Worm (Caenorhabditis elegans) whole organism, L4 larva: Measurements from ENCODE around the gene R02F2.4.
A peak's percentile ranks its signal among the peaks of the same experiment; 100 is the strongest.

ENCODE experiments used
- F26F4.8 ChIP-seq: fragments of 200-800 bp; sonication (Bioruptor generic); conservative IDR thresholded peaks from 2 replicates; pipeline ENCODE4 v1.3.6; 2022; ENCODE audit warnings: missing genetic modification characterization, missing compliant biosample characterization
- T20F7.1 ChIP-seq: fragments of 200-800 bp; sonication (Bioruptor generic); optimal IDR thresholded peaks from 2 replicates; lab custom pipeline; 2018; ENCODE audit warnings: mild to moderate bottlenecking, missing genetic modification characterization, missing compliant biosample characterization
- Y48G9A.11 ChIP-seq: fragments of 200-800 bp; sonication (Bioruptor generic); IDR thresholded peaks from 2 replicates; pipeline ENCODE4 v1.3.6; 2022; ENCODE audit warnings: missing genetic modification reagents, missing genetic modification characterization, missing compliant biosample characterization
- Y75B8A.6 ChIP-seq: fragments of 200-800 bp; sonication (Bioruptor generic); IDR thresholded peaks from 2 replicates; pipeline ENCODE4 v1.3.6; 2022; ENCODE audit warnings: missing genetic modification reagents, missing genetic modification characterization, missing compliant biosample characterization
- aha-1 ChIP-seq: fragments of 150-350 bp; peaks from one replicate; lab custom pipeline; 2014; ENCODE audit warnings: missing biosample characterization, missing genetic modification characterization
- ceh-28 ChIP-seq: fragments of 150-350 bp; optimal IDR thresholded peaks from 2 replicates; lab custom pipeline; 2014; ENCODE audit warnings: missing biosample characterization, missing genetic modification reagents, missing genetic modification characterization
- ces-1 ChIP-seq: fragments of 150-350 bp; sonication (generic microtip); optimal IDR thresholded peaks from 4 replicates; lab custom pipeline; 2014; ENCODE audit warnings: missing biosample characterization, missing genetic modification reagents, missing genetic modification characterization
- ctbp-1 ChIP-seq: fragments of 200-800 bp; sonication (Bioruptor generic); IDR thresholded peaks from 2 replicates; pipeline ENCODE4 v1.3.6; 2022; ENCODE audit warnings: missing genetic modification reagents, missing genetic modification characterization, missing compliant biosample characterization
- daf-16 ChIP-seq, 3 experiments: sonication (generic microtip); optimal IDR thresholded peaks; 2 replicates each; lab custom pipeline; 2016 to 2017; ENCODE audit warnings: missing genetic modification characterization in 3 of 3, missing genetic modification reagents in 3 of 3, mild to moderate bottlenecking in 2 of 3, missing compliant biosample characterization in 2 of 3, missing biosample characterization in 1 of 3, moderate library complexity in 1 of 3
- dmd-6 ChIP-seq: fragments of 200-800 bp; sonication (Bioruptor generic); IDR thresholded peaks from 2 replicates; pipeline ENCODE4 v1.3.6; 2022; ENCODE audit warnings: missing genetic modification reagents, missing genetic modification characterization, missing compliant biosample characterization
- dmd-8 ChIP-seq: fragments of 200-800 bp; sonication (Bioruptor generic); IDR thresholded peaks from 2 replicates; pipeline ENCODE4 v1.3.6; 2022; ENCODE audit warnings: missing genetic modification characterization, missing compliant biosample characterization
- dve-1 ChIP-seq: sonication (generic microtip); optimal IDR thresholded peaks from 2 replicates; lab custom pipeline; 2017; ENCODE audit warnings: antibody characterized with exemption, mild to moderate bottlenecking, missing genetic modification characterization, missing compliant biosample characterization; ENCODE audit not compliant: insufficient read depth
- egl-43 ChIP-seq: fragments of 200-800 bp; sonication (Bioruptor generic); IDR thresholded peaks from 2 replicates; pipeline ENCODE4 v1.3.6; 2022; ENCODE audit warnings: missing genetic modification reagents, missing genetic modification characterization, missing compliant biosample characterization
- fkh-10 ChIP-seq: fragments of 150-350 bp; optimal IDR thresholded peaks from 2 replicates; lab custom pipeline; 2014; ENCODE audit warnings: missing biosample characterization, missing genetic modification reagents, missing genetic modification characterization
- fos-1 ChIP-seq: fragments of 150-350 bp; optimal IDR thresholded peaks from 2 replicates; lab custom pipeline; 2014; ENCODE audit warnings: missing biosample characterization, missing genetic modification characterization
- hif-1 ChIP-seq, 2 experiments: sonication (generic microtip); optimal IDR thresholded peaks; 2 replicates each; lab custom pipeline; 2016 to 2017; ENCODE audit warnings: missing compliant biosample characterization in 2 of 2, missing genetic modification characterization in 2 of 2, missing genetic modification reagents in 2 of 2, missing genotype in 2 of 2, mild to moderate bottlenecking in 1 of 2
- hlh-30 ChIP-seq: sonication (generic microtip); optimal IDR thresholded peaks from 2 replicates; lab custom pipeline; 2017; ENCODE audit warnings: antibody characterized with exemption, mild to moderate bottlenecking, missing genetic modification characterization, missing compliant biosample characterization; ENCODE audit not compliant: insufficient read depth
- jun-1 ChIP-seq: fragments of 150-350 bp; optimal IDR thresholded peaks from 2 replicates; lab custom pipeline; 2014; ENCODE audit warnings: missing biosample characterization, missing genetic modification reagents, missing genetic modification characterization
- lim-7 ChIP-seq: fragments of 200-800 bp; sonication (Bioruptor generic); IDR thresholded peaks from 2 replicates; pipeline ENCODE4 v1.3.6; 2022; ENCODE audit warnings: missing genetic modification characterization, missing compliant biosample characterization
- lin-1 ChIP-seq: fragments of 200-800 bp; sonication (Bioruptor generic); IDR thresholded peaks from 2 replicates; pipeline ENCODE4 v1.3.6; 2022; ENCODE audit warnings: missing genetic modification reagents, missing genetic modification characterization, missing compliant biosample characterization
- lsy-2 ChIP-seq, 2 experiments: fragments of 150-350 bp in 1 of 2; sonication (generic microtip) in 1 of 2; optimal IDR thresholded peaks; 2 replicates each; lab custom pipeline; 2014 to 2017; ENCODE audit warnings: missing biosample characterization in 2 of 2, missing genetic modification characterization in 2 of 2
- madf-9 ChIP-seq: fragments of 200-800 bp; sonication (Bioruptor generic); conservative IDR thresholded peaks from 2 replicates; pipeline ENCODE4 v1.3.6; 2022; ENCODE audit warnings: missing genetic modification reagents, missing genetic modification characterization, missing compliant biosample characterization
- mdt-29 ChIP-seq: fragments of 200-800 bp; sonication (Bioruptor generic); IDR thresholded peaks from 2 replicates; pipeline ENCODE4 v1.3.6; 2022; ENCODE audit warnings: missing genetic modification reagents, missing genetic modification characterization, missing compliant biosample characterization
- mxl-2 ChIP-seq: fragments of 200-800 bp; sonication (Bioruptor generic); conservative IDR thresholded peaks from 2 replicates; pipeline ENCODE4 v1.3.6; 2022; ENCODE audit warnings: missing genetic modification reagents, missing genetic modification characterization, missing compliant biosample characterization
- mxl-3 ChIP-seq: fragments of 200-800 bp; sonication (Bioruptor generic); optimal IDR thresholded peaks from 2 replicates; lab custom pipeline; 2018; ENCODE audit warnings: mild to moderate bottlenecking, missing genetic modification characterization, missing compliant biosample characterization
- nhr-102 ChIP-seq: sonication (generic microtip); optimal IDR thresholded peaks from 2 replicates; lab custom pipeline; 2016; ENCODE audit warnings: mild to moderate bottlenecking, missing genetic modification characterization, moderate library complexity, missing compliant biosample characterization
- nhr-11 ChIP-seq: fragments of 150-350 bp; optimal IDR thresholded peaks from 2 replicates; lab custom pipeline; 2014; ENCODE audit warnings: missing biosample characterization, missing genetic modification characterization
- nhr-237 ChIP-seq: sonication (generic microtip); optimal IDR thresholded peaks from 2 replicates; lab custom pipeline; 2017; ENCODE audit warnings: missing biosample characterization, missing genetic modification characterization
- nhr-41 ChIP-seq: fragments of 200-800 bp; sonication (Bioruptor generic); IDR thresholded peaks from 2 replicates; pipeline ENCODE4 v1.3.6; 2022; ENCODE audit warnings: missing genetic modification reagents, missing genetic modification characterization, missing compliant biosample characterization
- nhr-6 ChIP-seq: fragments of 150-350 bp; optimal IDR thresholded peaks from 2 replicates; lab custom pipeline; 2014; ENCODE audit warnings: missing biosample characterization, missing genetic modification characterization
- nhr-76 ChIP-seq: fragments of 150-350 bp; optimal IDR thresholded peaks from 2 replicates; lab custom pipeline; 2014; ENCODE audit warnings: missing biosample characterization, missing genetic modification characterization
- pqm-1 ChIP-seq: sonication (generic microtip); optimal IDR thresholded peaks from 2 replicates; lab custom pipeline; 2017; ENCODE audit warnings: missing biosample characterization, missing genetic modification characterization
- rbr-2 ChIP-seq: sonication (generic microtip); optimal IDR thresholded peaks from 2 replicates; lab custom pipeline; 2016; ENCODE audit warnings: missing genotype, missing genetic modification characterization, missing compliant biosample characterization
- set-16 ChIP-seq: fragments of 200-800 bp; sonication (Bioruptor generic); IDR thresholded peaks from 2 replicates; pipeline ENCODE4 v1.3.6; 2022; ENCODE audit warnings: missing genetic modification reagents, missing genetic modification characterization, missing compliant biosample characterization
- snpc-1.2 ChIP-seq: fragments of 200-800 bp; sonication (Bioruptor generic); IDR thresholded peaks from 2 replicates; pipeline ENCODE4 v1.3.6; 2022; ENCODE audit warnings: missing genetic modification reagents, missing genetic modification characterization, missing compliant biosample characterization
- snpc-4 ChIP-seq: fragments of 150-350 bp; optimal IDR thresholded peaks from 2 replicates; lab custom pipeline; 2014; ENCODE audit warnings: missing biosample characterization, missing genetic modification characterization
- tra-1 ChIP-seq: fragments of 200-800 bp; sonication (Bioruptor generic); IDR thresholded peaks from 2 replicates; pipeline ENCODE4 v1.3.6; 2022; ENCODE audit warnings: missing genetic modification reagents, missing genetic modification characterization, missing compliant biosample characterization
- unc-39 ChIP-seq: sonication (generic microtip); optimal IDR thresholded peaks from 2 replicates; lab custom pipeline; 2017; ENCODE audit warnings: missing biosample characterization, missing genetic modification characterization
- zag-1 ChIP-seq: fragments of 150-350 bp; optimal IDR thresholded peaks from 2 replicates; lab custom pipeline; 2014; ENCODE audit warnings: missing biosample characterization, missing genetic modification characterization
- zfp-3 ChIP-seq: fragments of 200-800 bp; sonication (Bioruptor generic); conservative IDR thresholded peaks from 2 replicates; pipeline ENCODE4 v1.3.6; 2022; ENCODE audit warnings: missing genetic modification reagents, missing genetic modification characterization, missing compliant biosample characterization
- zip-2 ChIP-seq: fragments of 150-350 bp; optimal IDR thresholded peaks from 2 replicates; lab custom pipeline; 2014; ENCODE audit warnings: missing biosample characterization, missing genetic modification characterization

R02F2.4 gene

DNA sequence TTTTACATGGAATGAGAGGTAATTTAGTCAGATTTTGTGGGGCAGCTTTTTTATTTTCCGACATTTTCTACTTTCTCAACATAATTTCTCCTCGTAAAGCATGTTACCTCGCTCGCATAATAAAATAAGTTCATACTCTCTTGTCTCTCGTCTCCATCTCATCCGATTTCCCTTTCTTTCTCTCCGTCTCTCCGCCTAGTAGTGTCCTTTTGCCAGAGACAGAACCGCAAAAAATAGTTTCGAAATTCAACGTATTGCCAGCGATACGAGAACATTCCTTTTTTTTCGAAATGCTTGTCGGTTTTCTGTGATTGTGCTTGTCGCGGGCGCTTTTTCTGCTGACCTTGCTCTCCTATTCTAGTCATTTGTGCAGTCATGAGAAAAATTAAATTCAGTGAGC lies 20.1 kb downstream of the R02F2.4 start (continued):
- TF ChIP-seq fkh-10 (GFP tag; lab: Kevin White, UChicago) (peak; percentile 30), lim-7 (GFP tag; lab: Robert Waterston, UW) (no peak), ctbp-1 (GFP tag; lab: Robert Waterston, UW) (peak; percentile 43; the same call in 1 of the 2 replicates), mxl-2 (GFP tag; lab: Robert Waterston, UW) (no peak), egl-43 (GFP tag; lab: Robert Waterston, UW) (no peak), hif-1 (tag; optimal IDR thresholded peaks at IDR 0.05; lab: Kevin White, UChicago) (peak in 1 of 2 experiments; percentile 14), nhr-237 (tag; lab: Kevin White, UChicago) (no peak), pqm-1 (peak; percentile 31), lin-1 (peak; percentile 50; the same call in 1 of the 2 replicates), dmd-8 (no peak), ceh-28 (tag; lab: Kevin White, UChicago) (no peak), snpc-1.2 (GFP tag; lab: Robert Waterston, UW) (no peak), tra-1 (GFP tag; lab: Robert Waterston, UW) (no peak), mxl-3 (GFP tag; lab: Kevin White, UChicago) (peak; percentile 35), jun-1 (tag; lab: Kevin White, UChicago) (no peak), nhr-76 (no peak), hlh-30 (tag; lab: Kevin White, UChicago) (peak; percentile 52), snpc-4 (tag; lab: Kevin White, UChicago) (no peak), rbr-2 (tag; lab: Kevin White, UChicago) (peak; percentile 36), Y75B8A.6 (GFP tag; lab: Robert Waterston, UW) (no peak), ces-1 (GFP tag; lab: Kevin White, UChicago) (peak; percentile 43), set-16 (GFP tag; lab: Robert Waterston, UW) (no peak), madf-9 (GFP tag; lab: Robert Waterston, UW) (no peak), Y48G9A.11 (GFP tag; lab: Robert Waterston, UW) (no peak), dve-1 (tag; lab: Kevin White, UChicago) (peak; percentile 77), nhr-41 (GFP tag; lab: Robert Waterston, UW) (no peak), nhr-11 (tag; lab: Kevin White, UChicago) (no peak), zfp-3 (GFP tag; lab: Robert Waterston, UW) (0 out of 2 replicates have a peak, but pooled peaks have one; percentile 7), F26F4.8 (GFP tag; lab: Robert Waterston, UW) (no peak), zag-1 (no peak), dmd-6 (GFP tag; lab: Robert Waterston, UW) (peak; percentile 13; the same call in 1 of the 2 replicates), mdt-29 (GFP tag; lab: Robert Waterston, UW) (no peak), nhr-6 (peak; percentile 35), lsy-2 (tag; optimal IDR thresholded peaks at IDR 0.05; lab: Kevin White, UChicago) (peak in 1 of 2 experiments; percentile 75), aha-1 (tag; lab: Kevin White, UChicago) (peak; percentile 54), unc-39 (tag; lab: Kevin White, UChicago) (no peak), nhr-102 (tag; lab: Kevin White, UChicago) (no peak), fos-1 (no peak), zip-2 (tag; lab: Kevin White, UChicago) (no peak), daf-16 (GFP tag; optimal IDR thresholded peaks at IDR 0.05; lab: Kevin White, UChicago) (no peak), daf-16 (tag; optimal IDR thresholded peaks at IDR 0.05; lab: Kevin White, UChicago) (peak; percentile 34), T20F7.1 (peak; percentile 19)
